Worm (Caenorhabditis elegans): ENCODE results near the gene W10G6.6.
A peak's percentile ranks its signal among the peaks of the same experiment; 100 is the strongest.
"Not testable (repeated sequence)": the region's sequence is repeated elsewhere in the genome, so short reads cannot be mapped to it uniquely, and the experiment has no call there.

ce11 chrX:16299217-16299616, 48.6 kb upstream of the W10G6.6 start:
- TF ChIP-seq med-1 (GFP tag; optimal IDR thresholded peaks at IDR 0.05; ENCODE audit: insufficient read depth); cog-1 (tag; optimal IDR thresholded peaks at IDR 0.05); tab-1 (GFP tag; IDR thresholded peaks at IDR 0.05); ztf-29 (GFP tag; IDR thresholded peaks at IDR 0.05): not testable (repeated sequence)
- 0 out of 2 replicates have a peak, but pooled peaks have one; percentile 30 for TF ChIP-seq T22C8.4 (GFP tag; IDR thresholded peaks at IDR 0.05)
